Worm (Caenorhabditis elegans) whole organism, L4 larva: ENCODE measurements around the gene cnep-1.

Source experiments
- D1046.2 ChIP-seq: fragments of 200-800 bp; sonication (Bioruptor generic); IDR thresholded peaks from 2 replicates; pipeline ENCODE4 v1.3.6; 2022; ENCODE audit warnings: missing genetic modification characterization, missing compliant biosample characterization
- F37D6.2 ChIP-seq: sonication (generic microtip); optimal IDR thresholded peaks from 2 replicates; lab custom pipeline; 2016; ENCODE audit warnings: mild to moderate bottlenecking, missing genetic modification characterization, missing compliant biosample characterization
- F44E2.7 ChIP-seq: fragments of 200-800 bp; sonication (Bioruptor generic); IDR thresholded peaks from 2 replicates; pipeline ENCODE4 v2.1.2; 2022; ENCODE audit warnings: missing genetic modification characterization, missing compliant biosample characterization
- ZK546.5 ChIP-seq, 2 experiments: sonication (generic microtip); optimal IDR thresholded peaks; 2 replicates each; lab custom pipeline; 2017; ENCODE audit warnings: missing biosample characterization in 2 of 2, missing genetic modification characterization in 2 of 2
- aha-1 ChIP-seq: fragments of 150-350 bp; peaks from one replicate; lab custom pipeline; 2014; ENCODE audit warnings: missing biosample characterization, missing genetic modification characterization
- ceh-28 ChIP-seq: fragments of 150-350 bp; optimal IDR thresholded peaks from 2 replicates; lab custom pipeline; 2014; ENCODE audit warnings: missing biosample characterization, missing genetic modification reagents, missing genetic modification characterization
- ceh-44 ChIP-seq: fragments of 200-800 bp; sonication (Bioruptor generic); IDR thresholded peaks from 2 replicates; pipeline ENCODE4 v1.3.6; 2022; ENCODE audit warnings: missing genetic modification reagents, missing genetic modification characterization, missing compliant biosample characterization
- ceh-62 ChIP-seq: sonication (generic microtip); optimal IDR thresholded peaks from 2 replicates; lab custom pipeline; 2017; ENCODE audit warnings: missing biosample characterization, missing genetic modification characterization
- ces-1 ChIP-seq: fragments of 150-350 bp; sonication (generic microtip); optimal IDR thresholded peaks from 4 replicates; lab custom pipeline; 2014; ENCODE audit warnings: missing biosample characterization, missing genetic modification reagents, missing genetic modification characterization
- cey-2 ChIP-seq: sonication (generic microtip); optimal IDR thresholded peaks from 3 replicates; lab custom pipeline; 2017; ENCODE audit warnings: missing genetic modification characterization, mild to moderate bottlenecking, missing compliant biosample characterization, antibody characterized with exemption, borderline replicate concordance; ENCODE audit not compliant: insufficient read depth
- ctbp-1 ChIP-seq: fragments of 200-800 bp; sonication (Bioruptor generic); IDR thresholded peaks from 2 replicates; pipeline ENCODE4 v1.3.6; 2022; ENCODE audit warnings: missing genetic modification reagents, missing genetic modification characterization, missing compliant biosample characterization
- daf-12 ChIP-seq: fragments of 150-350 bp; optimal IDR thresholded peaks from 2 replicates; lab custom pipeline; 2014; ENCODE audit warnings: missing biosample characterization, missing genetic modification reagents, missing genetic modification characterization
- dmd-6 ChIP-seq: fragments of 200-800 bp; sonication (Bioruptor generic); IDR thresholded peaks from 2 replicates; pipeline ENCODE4 v1.3.6; 2022; ENCODE audit warnings: missing genetic modification reagents, missing genetic modification characterization, missing compliant biosample characterization
- dmd-8 ChIP-seq: fragments of 200-800 bp; sonication (Bioruptor generic); IDR thresholded peaks from 2 replicates; pipeline ENCODE4 v1.3.6; 2022; ENCODE audit warnings: missing genetic modification characterization, missing compliant biosample characterization
- dmd-9 ChIP-seq: fragments of 200-800 bp; sonication (Bioruptor generic); IDR thresholded peaks from 2 replicates; pipeline ENCODE4 v1.3.6; 2022; ENCODE audit warnings: missing genetic modification reagents, missing genetic modification characterization, missing compliant biosample characterization
- duxl-1 ChIP-seq: sonication (generic microtip); optimal IDR thresholded peaks from 2 replicates; lab custom pipeline; 2016; ENCODE audit warnings: mild to moderate bottlenecking, missing genetic modification characterization, moderate library complexity, missing compliant biosample characterization; ENCODE audit not compliant: poor library complexity
- dve-1 ChIP-seq: sonication (generic microtip); optimal IDR thresholded peaks from 2 replicates; lab custom pipeline; 2017; ENCODE audit warnings: antibody characterized with exemption, mild to moderate bottlenecking, missing genetic modification characterization, missing compliant biosample characterization; ENCODE audit not compliant: insufficient read depth
- egl-27 ChIP-seq: sonication (generic microtip); optimal IDR thresholded peaks from 3 replicates; lab custom pipeline; 2017; ENCODE audit warnings: missing biosample characterization, missing genetic modification reagents, missing genetic modification characterization
- egl-43 ChIP-seq: fragments of 200-800 bp; sonication (Bioruptor generic); IDR thresholded peaks from 2 replicates; pipeline ENCODE4 v1.3.6; 2022; ENCODE audit warnings: missing genetic modification reagents, missing genetic modification characterization, missing compliant biosample characterization
- fkh-10 ChIP-seq: fragments of 150-350 bp; optimal IDR thresholded peaks from 2 replicates; lab custom pipeline; 2014; ENCODE audit warnings: missing biosample characterization, missing genetic modification reagents, missing genetic modification characterization
- fos-1 ChIP-seq: fragments of 150-350 bp; optimal IDR thresholded peaks from 2 replicates; lab custom pipeline; 2014; ENCODE audit warnings: missing biosample characterization, missing genetic modification characterization
- hlh-11 ChIP-seq: fragments of 200-800 bp; sonication (Bioruptor generic); optimal IDR thresholded peaks from 2 replicates; lab custom pipeline; 2018; ENCODE audit warnings: mild to moderate bottlenecking, missing genetic modification characterization, missing compliant biosample characterization
- hlh-30 ChIP-seq: sonication (generic microtip); optimal IDR thresholded peaks from 2 replicates; lab custom pipeline; 2017; ENCODE audit warnings: antibody characterized with exemption, mild to moderate bottlenecking, missing genetic modification characterization, missing compliant biosample characterization; ENCODE audit not compliant: insufficient read depth
- hmg-1.1 ChIP-seq: fragments of 200-800 bp; sonication (Bioruptor generic); IDR thresholded peaks from 2 replicates; pipeline ENCODE4 v1.3.6; 2022; ENCODE audit warnings: missing genetic modification reagents, missing genetic modification characterization, missing compliant biosample characterization
- jun-1 ChIP-seq: fragments of 150-350 bp; optimal IDR thresholded peaks from 2 replicates; lab custom pipeline; 2014; ENCODE audit warnings: missing biosample characterization, missing genetic modification reagents, missing genetic modification characterization
- lin-13 ChIP-seq: fragments of 150-350 bp; optimal IDR thresholded peaks from 2 replicates; lab custom pipeline; 2014; ENCODE audit warnings: missing biosample characterization, missing genetic modification reagents, missing genetic modification characterization
- lin-29 ChIP-seq: fragments of 200-800 bp; sonication (Bioruptor generic); IDR thresholded peaks from 2 replicates; pipeline ENCODE4 v1.3.6; 2022; ENCODE audit warnings: missing genetic modification reagents, missing genetic modification characterization, missing compliant biosample characterization
- lin-38 ChIP-seq: fragments of 200-800 bp; sonication (Bioruptor generic); IDR thresholded peaks from 2 replicates; pipeline ENCODE4 v1.3.6; 2022; ENCODE audit warnings: missing genetic modification reagents, missing genetic modification characterization, missing compliant biosample characterization
- lir-3 ChIP-seq: sonication (generic microtip); optimal IDR thresholded peaks from 2 replicates; lab custom pipeline; 2016; ENCODE audit warnings: mild to moderate bottlenecking, missing genetic modification characterization, missing compliant biosample characterization
- madf-9 ChIP-seq: fragments of 200-800 bp; sonication (Bioruptor generic); conservative IDR thresholded peaks from 2 replicates; pipeline ENCODE4 v1.3.6; 2022; ENCODE audit warnings: missing genetic modification reagents, missing genetic modification characterization, missing compliant biosample characterization
- mdl-1 ChIP-seq, 2 experiments: fragments of 150-350 bp in 1 of 2; sonication (generic microtip) in 1 of 2; optimal IDR thresholded peaks; 2 replicates each; lab custom pipeline; 2014 to 2017; ENCODE audit warnings: missing biosample characterization in 2 of 2, missing genetic modification characterization in 2 of 2
- mep-1 ChIP-seq: fragments of 150-350 bp; sonication (generic microtip); optimal IDR thresholded peaks from 3 replicates; lab custom pipeline; 2014; ENCODE audit warnings: missing biosample characterization, missing genetic modification characterization
- mes-2 ChIP-seq: sonication (generic microtip); optimal IDR thresholded peaks from 2 replicates; lab custom pipeline; 2016; ENCODE audit warnings: missing genotype, mild to moderate bottlenecking, missing genetic modification characterization, missing compliant biosample characterization; ENCODE audit not compliant: poor library complexity, severe bottlenecking
- nhr-11 ChIP-seq: fragments of 150-350 bp; optimal IDR thresholded peaks from 2 replicates; lab custom pipeline; 2014; ENCODE audit warnings: missing biosample characterization, missing genetic modification characterization
- nhr-111 ChIP-seq: fragments of 200-800 bp; sonication (Bioruptor generic); optimal IDR thresholded peaks from 2 replicates; lab custom pipeline; 2018; ENCODE audit warnings: mild to moderate bottlenecking, missing genetic modification characterization, missing compliant biosample characterization
- nhr-28 ChIP-seq: fragments of 150-350 bp; optimal IDR thresholded peaks from 2 replicates; lab custom pipeline; 2014; ENCODE audit warnings: missing biosample characterization, missing genetic modification characterization
- nhr-42 ChIP-seq: fragments of 200-800 bp; sonication (Bioruptor generic); IDR thresholded peaks from 2 replicates; pipeline ENCODE4 v1.3.6; 2022; ENCODE audit warnings: missing genetic modification characterization, missing compliant biosample characterization
- nhr-48 ChIP-seq: sonication (generic microtip); optimal IDR thresholded peaks from 2 replicates; lab custom pipeline; 2016; ENCODE audit warnings: mild to moderate bottlenecking, missing genetic modification characterization, missing compliant biosample characterization
- pqm-1 ChIP-seq: sonication (generic microtip); optimal IDR thresholded peaks from 2 replicates; lab custom pipeline; 2017; ENCODE audit warnings: missing biosample characterization, missing genetic modification characterization
- rbr-2 ChIP-seq: sonication (generic microtip); optimal IDR thresholded peaks from 2 replicates; lab custom pipeline; 2016; ENCODE audit warnings: missing genotype, missing genetic modification characterization, missing compliant biosample characterization
- saeg-2 ChIP-seq: fragments of 200-800 bp; sonication (Bioruptor generic); IDR thresholded peaks from 2 replicates; pipeline ENCODE4 v1.3.6; 2022; ENCODE audit warnings: missing genetic modification reagents, missing genetic modification characterization, missing compliant biosample characterization
- set-16 ChIP-seq: fragments of 200-800 bp; sonication (Bioruptor generic); IDR thresholded peaks from 2 replicates; pipeline ENCODE4 v1.3.6; 2022; ENCODE audit warnings: missing genetic modification reagents, missing genetic modification characterization, missing compliant biosample characterization
- spr-1 ChIP-seq: sonication (generic microtip); optimal IDR thresholded peaks from 2 replicates; lab custom pipeline; 2016; ENCODE audit warnings: mild to moderate bottlenecking, missing genetic modification characterization, missing compliant biosample characterization
- tra-1 ChIP-seq: fragments of 200-800 bp; sonication (Bioruptor generic); IDR thresholded peaks from 2 replicates; pipeline ENCODE4 v1.3.6; 2022; ENCODE audit warnings: missing genetic modification reagents, missing genetic modification characterization, missing compliant biosample characterization
- vab-7 ChIP-seq: fragments of 200-800 bp; sonication (Bioruptor generic); IDR thresholded peaks from 2 replicates; pipeline ENCODE4 v1.3.6; 2022; ENCODE audit warnings: missing genetic modification reagents, missing genetic modification characterization, missing compliant biosample characterization
- zag-1 ChIP-seq: fragments of 150-350 bp; optimal IDR thresholded peaks from 2 replicates; lab custom pipeline; 2014; ENCODE audit warnings: missing biosample characterization, missing genetic modification characterization
- zfp-2 ChIP-seq: sonication (generic microtip); optimal IDR thresholded peaks from 2 replicates; lab custom pipeline; 2016; ENCODE audit warnings: mild to moderate bottlenecking, missing genetic modification characterization, missing compliant biosample characterization
- zfp-3 ChIP-seq: fragments of 200-800 bp; sonication (Bioruptor generic); conservative IDR thresholded peaks from 2 replicates; pipeline ENCODE4 v1.3.6; 2022; ENCODE audit warnings: missing genetic modification reagents, missing genetic modification characterization, missing compliant biosample characterization
- ztf-7 ChIP-seq: fragments of 150-350 bp; optimal IDR thresholded peaks from 2 replicates; lab custom pipeline; 2014; ENCODE audit warnings: missing biosample characterization, missing genetic modification characterization

The cnep-1 gene

DNA sequence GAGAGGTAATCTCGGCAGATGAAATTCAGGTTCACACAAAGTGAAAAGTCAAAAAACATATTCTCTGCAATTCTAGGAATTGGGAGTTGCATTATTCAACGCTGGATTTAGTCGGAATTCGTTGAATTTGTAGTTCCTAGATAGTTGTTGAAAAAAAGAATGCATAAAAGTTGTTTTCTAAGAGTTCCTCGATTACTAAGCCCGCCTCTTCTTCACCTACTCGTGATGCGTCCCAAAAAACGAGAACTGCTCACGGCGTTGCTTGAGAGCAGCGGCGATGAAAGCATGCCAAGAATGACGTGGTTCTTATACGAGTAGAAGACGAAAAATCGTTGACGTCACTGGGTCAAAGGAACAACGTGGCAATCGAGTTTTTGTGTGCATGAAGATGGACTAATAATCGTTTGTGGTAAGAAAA is 14.9 kb downstream of the cnep-1 start (continued):
- TF ChIP-seq zfp-2 (no peak), lir-3 (tag; lab: Kevin White, UChicago) (no peak), dmd-6 (GFP tag; lab: Robert Waterston, UW) (peak; percentile 29; the same call in 1 of the 2 replicates), nhr-111 (GFP tag; lab: Kevin White, UChicago) (no peak), nhr-42 (GFP tag; lab: Robert Waterston, UW) (no peak), F37D6.2 (tag; lab: Kevin White, UChicago) (no peak), ceh-62 (tag; lab: Kevin White, UChicago) (no peak), spr-1 (tag; lab: Kevin White, UChicago) (no peak), lin-13 (GFP tag; lab: Kevin White, UChicago) (no peak), D1046.2 (GFP tag; lab: Robert Waterston, UW) (no peak), ctbp-1 (GFP tag; lab: Robert Waterston, UW) (peak; percentile 62), nhr-28 (no peak), hlh-11 (tag; lab: Kevin White, UChicago) (peak; percentile 30), zag-1 (no peak), mdl-1 (tag; optimal IDR thresholded peaks at IDR 0.05; lab: Kevin White, UChicago) (peak in 1 of 2 experiments; percentile 40), zfp-3 (no peak), dmd-8 (GFP tag; lab: Robert Waterston, UW) (no peak), ztf-7 (tag; lab: Kevin White, UChicago) (no peak), ZK546.5 (tag; optimal IDR thresholded peaks at IDR 0.05; lab: Kevin White, UChicago) (no peak), hmg-1.1 (GFP tag; lab: Robert Waterston, UW) (no peak), hlh-30 (tag; lab: Kevin White, UChicago) (peak; percentile 45), ceh-28 (tag; lab: Kevin White, UChicago) (no peak), vab-7 (GFP tag; lab: Robert Waterston, UW) (no peak), duxl-1 (tag; lab: Kevin White, UChicago) (no peak), pqm-1 (tag; lab: Kevin White, UChicago) (no peak), daf-12 (no peak)

DNA sequence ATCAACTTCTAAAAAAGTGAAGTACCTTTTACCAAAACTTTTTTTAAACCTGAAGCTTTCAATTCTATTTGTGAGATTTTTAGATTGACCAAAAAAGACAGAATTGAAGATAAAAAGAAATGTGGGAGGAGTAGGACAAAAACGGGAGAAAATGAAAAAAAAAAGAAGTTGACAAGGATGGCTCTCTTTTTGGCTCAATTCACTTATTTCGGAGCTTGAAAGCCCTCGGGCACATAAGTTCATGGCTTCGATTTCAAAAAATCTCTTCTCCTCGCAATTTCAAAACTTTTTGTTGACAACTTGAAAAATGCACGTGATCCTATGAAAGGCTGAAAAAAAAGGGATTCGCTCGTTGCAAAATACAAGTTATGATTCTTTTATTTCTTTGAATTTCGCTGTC is 16.1 kb downstream of the cnep-1 start:
- TF ChIP-seq dmd-6 (GFP tag; lab: Robert Waterston, UW) (no peak), lin-29 (no peak), fkh-10 (GFP tag; lab: Kevin White, UChicago) (peak; percentile 22), jun-1 (tag; lab: Kevin White, UChicago) (no peak), tra-1 (GFP tag; lab: Robert Waterston, UW) (no peak), hlh-30 (tag; lab: Kevin White, UChicago) (no peak), dmd-9 (GFP tag; lab: Robert Waterston, UW) (no peak), nhr-42 (GFP tag; lab: Robert Waterston, UW) (no peak), ces-1 (GFP tag; lab: Kevin White, UChicago) (no peak), ctbp-1 (GFP tag; lab: Robert Waterston, UW) (no peak), aha-1 (tag; lab: Kevin White, UChicago) (peak; percentile 71), mep-1 (no peak), ceh-44 (GFP tag; lab: Robert Waterston, UW) (no peak), D1046.2 (GFP tag; lab: Robert Waterston, UW) (no peak), lin-38 (no peak), cey-2 (tag; lab: Kevin White, UChicago) (no peak)

DNA sequence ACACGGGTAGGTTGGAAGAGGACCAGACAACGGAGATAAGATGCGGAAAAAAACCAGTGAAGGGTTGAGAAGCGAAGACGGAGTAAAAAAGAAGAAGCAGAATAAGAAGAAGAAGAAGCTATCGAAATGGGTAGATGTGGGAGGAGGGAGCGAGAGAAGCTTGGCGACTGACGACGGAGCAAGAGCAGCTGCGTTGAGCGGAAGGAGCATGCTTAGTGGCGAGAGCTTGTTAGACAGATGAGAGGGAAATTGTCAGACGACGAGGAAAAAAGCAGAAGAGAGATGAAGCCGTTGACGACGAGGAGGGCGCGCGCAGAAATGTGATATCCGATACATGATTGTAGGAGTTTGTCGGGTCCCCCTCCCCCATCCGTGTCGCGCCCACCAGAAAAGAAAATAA is 16.8 kb downstream of the cnep-1 start:
- TF ChIP-seq F44E2.7 (GFP tag; lab: Robert Waterston, UW), result no peak
- TF ChIP-seq mes-2, result no peak
- peak; percentile 78 for TF ChIP-seq set-16
- TF ChIP-seq aha-1 (tag; lab: Kevin White, UChicago), result peak; percentile 73
- TF ChIP-seq mep-1, result peak; percentile 61
- no peak for TF ChIP-seq dve-1
- TF ChIP-seq madf-9 (GFP tag; lab: Robert Waterston, UW), result peak; percentile 61; the same call in 1 of the 2 replicates
- TF ChIP-seq egl-43, result no peak; the same call in 1 of the 2 replicates
- TF ChIP-seq hlh-30 (tag; lab: Kevin White, UChicago), result peak; percentile 52
- TF ChIP-seq fos-1 (tag; lab: Kevin White, UChicago), result no peak
- TF ChIP-seq rbr-2, result peak; percentile 74
- TF ChIP-seq nhr-48 (tag; lab: Kevin White, UChicago), result no peak
- TF ChIP-seq egl-27 (tag; lab: Kevin White, UChicago), result no peak
- no peak for TF ChIP-seq jun-1 (tag; lab: Kevin White, UChicago)
- peak; percentile 54 for TF ChIP-seq nhr-11 (tag; lab: Kevin White, UChicago)
- no peak for TF ChIP-seq saeg-2 (GFP tag; lab: Robert Waterston, UW)
